Fruit fly (Drosophila melanogaster) S2 (cell line): ENCODE data around the gene CG12054.

ENCODE experiments used
- CG8478 ChIP-seq: fragments of >200 bp; optimal IDR thresholded peaks from 2 replicates; lab custom pipeline; 2018
- CTCF ChIP-seq, 2 experiments: fragments of >200 bp; optimal IDR thresholded peaks; 2 replicates each; lab custom pipeline; 2018

DNA sequence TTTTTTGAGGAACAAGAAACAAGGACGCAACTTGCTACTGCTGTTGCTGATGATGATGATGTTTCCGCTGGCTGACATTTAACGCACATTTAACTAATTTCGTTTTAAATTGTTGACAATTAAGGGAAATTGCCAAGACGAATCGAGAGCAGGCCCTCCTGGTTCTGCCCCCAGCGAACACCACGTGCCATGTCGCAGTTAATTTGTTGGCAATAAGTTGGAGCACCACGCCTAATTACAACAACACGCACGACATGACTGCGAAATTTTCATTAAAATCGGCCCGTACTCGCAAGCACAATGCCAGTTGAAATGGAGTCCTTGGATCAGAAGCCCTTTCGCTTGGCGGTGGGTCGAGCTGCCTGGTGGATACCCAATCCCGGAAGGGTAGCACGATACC is 44.9 kb downstream of the CG12054 start, which contains the start of gene ppk24:
- TF ChIP-seq CTCF (optimal IDR thresholded peaks at IDR 0.05; lab: Kevin White, UChicago): no peak
- TF ChIP-seq CG8478 (lab: Kevin White, UChicago): no peak
